Worm (Caenorhabditis elegans) whole organism, midembryonic: ENCODE measurements around the gene inft-2.
"Not testable (repeated sequence)": the region's sequence is repeated elsewhere in the genome, so short reads cannot be mapped to it uniquely, and the experiment has no call there.

ENCODE experiments used
- klf-2 ChIP-seq: fragments of 200-800 bp; sonication (Bioruptor generic); conservative IDR thresholded peaks from 2 replicates; pipeline ENCODE4 v1.3.6; 2022; ENCODE audit warnings: missing genetic modification reagents, missing genetic modification characterization, missing compliant biosample characterization
- med-1 ChIP-seq: sonication (generic microtip); optimal IDR thresholded peaks from 2 replicates; lab custom pipeline; 2017; ENCODE audit warnings: missing genetic modification characterization, mild to moderate bottlenecking, missing compliant biosample characterization, antibody characterized with exemption, missing genetic modification reagents; ENCODE audit not compliant: insufficient read depth
- tab-1 ChIP-seq: fragments of 200-800 bp; sonication (Bioruptor generic); IDR thresholded peaks from 2 replicates; pipeline ENCODE4 v1.3.6; 2022; ENCODE audit warnings: missing genetic modification characterization, missing compliant biosample characterization

- TF ChIP-seq tab-1 (GFP tag; lab: Robert Waterston, UW); klf-2 (GFP tag; lab: Robert Waterston, UW); med-1 (GFP tag; lab: Kevin White, UChicago): not testable (repeated sequence)
Measured at ce11 chrV:12967925-12968327, 34.2 kb upstream of the inft-2 start, which contains the start of gene R186.8.
